Worm (Caenorhabditis elegans) whole organism, L4 larva: Measurements from ENCODE around the gene ptr-9.

Experiments used
- D1046.2 ChIP-seq: fragments of 200-800 bp; sonication (Bioruptor generic); IDR thresholded peaks from 2 replicates; pipeline ENCODE4 v1.3.6; 2022; ENCODE audit warnings: missing genetic modification characterization, missing compliant biosample characterization
- F49E8.2 ChIP-seq: sonication (generic microtip); optimal IDR thresholded peaks from 2 replicates; lab custom pipeline; 2016; ENCODE audit warnings: missing compliant biosample characterization, mild to moderate bottlenecking, missing genetic modification characterization, borderline replicate concordance
- T20F7.1 ChIP-seq: fragments of 200-800 bp; sonication (Bioruptor generic); optimal IDR thresholded peaks from 2 replicates; lab custom pipeline; 2018; ENCODE audit warnings: mild to moderate bottlenecking, missing genetic modification characterization, missing compliant biosample characterization
- dve-1 ChIP-seq: sonication (generic microtip); optimal IDR thresholded peaks from 2 replicates; lab custom pipeline; 2017; ENCODE audit warnings: antibody characterized with exemption, mild to moderate bottlenecking, missing genetic modification characterization, missing compliant biosample characterization; ENCODE audit not compliant: insufficient read depth
- fos-1 ChIP-seq: fragments of 150-350 bp; optimal IDR thresholded peaks from 2 replicates; lab custom pipeline; 2014; ENCODE audit warnings: missing biosample characterization, missing genetic modification characterization
- jun-1 ChIP-seq: fragments of 150-350 bp; optimal IDR thresholded peaks from 2 replicates; lab custom pipeline; 2014; ENCODE audit warnings: missing biosample characterization, missing genetic modification reagents, missing genetic modification characterization
- lin-39 ChIP-seq: fragments of 150-350 bp; optimal IDR thresholded peaks from 2 replicates; lab custom pipeline; 2014; ENCODE audit warnings: missing biosample characterization, missing genetic modification reagents, missing genetic modification characterization
- pha-4 ChIP-seq, 2 experiments: fragments of 150-350 bp in 1 of 2; fragments of 200-800 bp in 1 of 2; sonication (Bioruptor generic) in 1 of 2; IDR thresholded peaks in 1 of 2; optimal IDR thresholded peaks in 1 of 2; 2 replicates each; pipeline versions ENCODE4 v1.3.6 to Lab custom; 2014 to 2022; ENCODE audit warnings: missing genetic modification characterization in 2 of 2, missing genetic modification reagents in 2 of 2, missing biosample characterization in 1 of 2, missing compliant biosample characterization in 1 of 2
- snpc-4 ChIP-seq: fragments of 150-350 bp; optimal IDR thresholded peaks from 2 replicates; lab custom pipeline; 2014; ENCODE audit warnings: missing biosample characterization, missing genetic modification characterization
- tra-1 ChIP-seq: fragments of 200-800 bp; sonication (Bioruptor generic); IDR thresholded peaks from 2 replicates; pipeline ENCODE4 v1.3.6; 2022; ENCODE audit warnings: missing genetic modification reagents, missing genetic modification characterization, missing compliant biosample characterization
- ztf-7 ChIP-seq: fragments of 150-350 bp; optimal IDR thresholded peaks from 2 replicates; lab custom pipeline; 2014; ENCODE audit warnings: missing biosample characterization, missing genetic modification characterization

DNA sequence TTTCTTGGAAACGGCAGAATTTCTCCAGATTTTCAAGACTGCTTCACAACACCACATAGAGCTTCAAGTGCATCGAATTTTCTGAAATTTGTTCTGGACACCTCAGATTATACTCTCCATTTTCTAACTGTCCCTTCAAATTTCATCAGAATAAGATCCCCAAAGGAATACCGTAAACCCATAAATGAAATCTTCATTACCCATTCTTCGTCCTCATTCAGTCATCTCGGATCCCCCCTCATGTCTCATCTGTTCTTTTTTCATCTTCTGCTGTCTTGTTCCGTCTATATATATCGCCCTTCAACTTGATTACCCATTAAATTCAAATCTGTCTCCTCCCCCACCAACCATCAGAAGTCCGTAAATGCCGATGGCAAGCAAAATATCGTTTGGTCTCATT is 47.4 kb downstream of the ptr-9 start:
- no peak for TF ChIP-seq fos-1 (tag; lab: Kevin White, UChicago)
- no peak for TF ChIP-seq D1046.2 (GFP tag; lab: Robert Waterston, UW)
- no peak for TF ChIP-seq F49E8.2 (tag; lab: Kevin White, UChicago)
- TF ChIP-seq ztf-7 (tag; lab: Kevin White, UChicago), result no peak
- no peak for TF ChIP-seq dve-1 (tag; lab: Kevin White, UChicago)
- TF ChIP-seq snpc-4, result no peak
- no peak for TF ChIP-seq pha-4 (GFP tag; IDR thresholded peaks at IDR 0.05; lab: Robert Waterston, UW)
- no peak for TF ChIP-seq pha-4 (tag; optimal IDR thresholded peaks at IDR 0.05; lab: Kevin White, UChicago)
- no peak for TF ChIP-seq lin-39 (tag; lab: Kevin White, UChicago)
- no peak for TF ChIP-seq T20F7.1
- no peak for TF ChIP-seq tra-1 (GFP tag; lab: Robert Waterston, UW)
- no peak for TF ChIP-seq jun-1 (tag; lab: Kevin White, UChicago)
